Comparison of ENCODE assay signal across 5 fruit fly cellular contexts in the genomic region with DNA sequence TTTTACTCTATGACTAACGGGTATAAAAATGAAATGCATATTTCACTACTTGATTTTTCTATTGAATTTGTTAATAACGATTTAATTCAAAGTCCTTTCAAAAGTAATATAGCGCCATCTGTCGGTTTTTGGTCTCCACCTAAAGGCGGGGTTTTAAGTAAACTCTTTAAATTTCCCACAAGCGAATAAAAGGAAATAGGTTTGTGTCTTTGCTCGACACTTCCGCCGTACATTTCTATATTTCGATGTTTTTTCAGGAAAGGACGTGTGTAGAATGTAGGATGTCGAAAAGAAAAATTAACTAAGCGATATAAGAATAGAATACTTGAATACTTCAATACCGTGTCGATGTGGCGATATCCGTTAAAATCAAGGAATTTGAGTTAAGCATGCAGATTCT.
TF ChIP-seq lines count a peak whose summit lies in the region.

No protein-coding gene starts in this region.

- peak; percentile 92 to 94 for TF ChIP-seq CTCF in S2 (optimal IDR thresholded peaks at IDR 0.05; lab: Kevin White, UChicago)
- TF ChIP-seq CTCF in whole organism, embryonic (GFP tag; optimal IDR thresholded peaks at IDR 0.05; lab: Kevin White, UChicago) = peak; percentile 94

TF ChIP-seq in whole organism, embryonic, 481 proteins besides CTCF, POLR2A, EP300 and RAD21 (continues in another document):
- TF ChIP-seq Dip2 (GFP tag; IDR thresholded peaks at IDR 0.05; lab: Robert Waterston, UW) (0 out of 2 replicates have a peak, but pooled peaks have one; percentile 30), CG10654 (GFP tag; optimal IDR thresholded peaks at IDR 0.05; lab: Kevin White, UChicago) (peak; percentile 18), mam (GFP tag; optimal IDR thresholded peaks at IDR 0.05; lab: Kevin White, UChicago) (peak; percentile 23), unpg (GFP tag; optimal IDR thresholded peaks at IDR 0.05; lab: Kevin White, UChicago) (peak; percentile 14), CG17328 (GFP tag; IDR thresholded peaks at IDR 0.05; lab: Robert Waterston, UW) (0 out of 2 replicates have a peak, but pooled peaks have one; percentile 12), CG17829 (tag; optimal IDR thresholded peaks at IDR 0.05; lab: Kevin White, UChicago) (peak; percentile 67), CG15601 (tag; optimal IDR thresholded peaks at IDR 0.05; lab: Kevin White, UChicago) (peak; percentile 34), CG42726 (GFP tag; IDR thresholded peaks at IDR 0.05; lab: Robert Waterston, UW; ENCODE audit: partially characterized antibody) (0 out of 2 replicates have a peak, but pooled peaks have one; percentile 40), CG2116 (GFP tag; optimal IDR thresholded peaks at IDR 0.05; lab: Kevin White, UChicago) (peak; percentile 41), ase (GFP tag; IDR thresholded peaks at IDR 0.05; lab: Robert Waterston, UW) (peak; percentile 60; the same call in 1 of the 3 replicates), stwl (tag; optimal IDR thresholded peaks at IDR 0.05; lab: Kevin White, UChicago) (peak; percentile 82), nerfin-1 (tag; optimal IDR thresholded peaks at IDR 0.05; lab: Kevin White, UChicago) (peak; percentile 32), CG3065 (GFP tag; optimal IDR thresholded peaks at IDR 0.05; lab: Kevin White, UChicago) (peak; percentile 23), tio (GFP tag; optimal IDR thresholded peaks at IDR 0.05; lab: Kevin White, UChicago) (peak; percentile 6), CG12071 (GFP tag; optimal IDR thresholded peaks at IDR 0.05; lab: Kevin White, UChicago) (no peak), Dad (GFP tag; optimal IDR thresholded peaks at IDR 0.05; lab: Kevin White, UChicago) (no peak), slbo (GFP tag; IDR thresholded peaks at IDR 0.05; lab: Robert Waterston, UW) (0 out of 2 replicates have a peak, but pooled peaks have one; percentile 4), CG15514 (GFP tag; optimal IDR thresholded peaks at IDR 0.05; lab: Kevin White, UChicago) (peak; percentile 8), CG9609 (GFP tag; optimal IDR thresholded peaks at IDR 0.05; lab: Kevin White, UChicago) (peak; percentile 2)

TF ChIP-seq in whole organism, prepupa, 60 proteins besides CTCF, POLR2A, EP300 and RAD21:
- TF ChIP-seq CG1621 (tag; optimal IDR thresholded peaks at IDR 0.05; lab: Kevin White, UChicago) (peak; percentile 96), CG6792 (GFP tag; optimal IDR thresholded peaks at IDR 0.05; lab: Kevin White, UChicago) (no peak), ss (GFP tag; optimal IDR thresholded peaks at IDR 0.05; lab: Kevin White, UChicago) (no peak), CG8632 (GFP tag; optimal IDR thresholded peaks at IDR 0.05; lab: Kevin White, UChicago) (no peak), CG32006 (GFP tag; optimal IDR thresholded peaks at IDR 0.05; lab: Kevin White, UChicago) (no peak), Sox14 (GFP tag; optimal IDR thresholded peaks at IDR 0.05; lab: Kevin White, UChicago) (no peak)
TF ChIP-seq in whole organism, prepupa: peak in this region for 1.

TF ChIP-seq in whole organism, pupa, 21 proteins besides CTCF, POLR2A, EP300 and RAD21:
- peak; percentile 65 for TF ChIP-seq D1 (tag; optimal IDR thresholded peaks at IDR 0.05; lab: Kevin White, UChicago)
- TF ChIP-seq CG13204 (GFP tag; optimal IDR thresholded peaks at IDR 0.05; lab: Kevin White, UChicago) = no peak

TF ChIP-seq in whole organism, wandering third instar larva, 38 proteins besides CTCF, POLR2A, EP300 and RAD21:
- TF ChIP-seq CrebA (GFP tag; optimal IDR thresholded peaks at IDR 0.05; lab: Kevin White, UChicago; ENCODE audit: borderline replicate concordance) = no peak
- peak; percentile 85 for TF ChIP-seq Myc (optimal IDR thresholded peaks at IDR 0.05; lab: Kevin White, UChicago)
- TF ChIP-seq CG32264 (GFP tag; optimal IDR thresholded peaks at IDR 0.05; lab: Kevin White, UChicago) = no peak
- peak; percentile 7 for TF ChIP-seq tai (GFP tag; optimal IDR thresholded peaks at IDR 0.05; lab: Kevin White, UChicago)
- no peak for TF ChIP-seq N (GFP tag; optimal IDR thresholded peaks at IDR 0.05; lab: Kevin White, UChicago)
- peak; percentile 19 for TF ChIP-seq CG9705 (GFP tag; optimal IDR thresholded peaks at IDR 0.05; lab: Kevin White, UChicago)
